Worm (Caenorhabditis elegans) whole organism, early embryonic: ENCODE data around the gene srx-17.

Experiments
- B0310.2 ChIP-seq: sonication (generic microtip); optimal IDR thresholded peaks from 2 replicates; lab custom pipeline; 2016; ENCODE audit warnings: mild to moderate bottlenecking, missing genetic modification characterization, missing compliant biosample characterization
- F13C5.2 ChIP-seq: sonication (generic microtip); optimal IDR thresholded peaks from 2 replicates; lab custom pipeline; 2017; ENCODE audit warnings: mild to moderate bottlenecking, missing genetic modification characterization, inconsistent platforms, missing compliant biosample characterization
- aly-1 ChIP-seq: sonication (generic microtip); optimal IDR thresholded peaks from 2 replicates; lab custom pipeline; 2016; ENCODE audit warnings: missing genetic modification characterization, missing compliant biosample characterization
- ama-1 ChIP-seq: fragments of 150-350 bp; optimal IDR thresholded peaks from 2 replicates; lab custom pipeline; 2014
- ceh-13 ChIP-seq: fragments of 200-800 bp; sonication (Bioruptor generic); optimal IDR thresholded peaks from 2 replicates; lab custom pipeline; 2018; ENCODE audit warnings: mild to moderate bottlenecking, missing genetic modification characterization, missing compliant biosample characterization
- ceh-36 ChIP-seq: sonication (generic microtip); optimal IDR thresholded peaks from 2 replicates; lab custom pipeline; 2016; ENCODE audit warnings: missing genetic modification characterization, inconsistent platforms, missing compliant biosample characterization
- ets-7 ChIP-seq: sonication (generic microtip); optimal IDR thresholded peaks from 2 replicates; lab custom pipeline; 2016; ENCODE audit warnings: missing genotype, missing genetic modification characterization, missing compliant biosample characterization
- flt-1 ChIP-seq: fragments of 200-800 bp; sonication (Bioruptor generic); IDR thresholded peaks from 2 replicates; pipeline ENCODE4 v1.3.6; 2022; ENCODE audit warnings: missing genetic modification characterization, missing compliant biosample characterization
- hmbx-1 ChIP-seq: sonication (generic microtip); optimal IDR thresholded peaks from 2 replicates; lab custom pipeline; 2016; ENCODE audit warnings: mild to moderate bottlenecking, missing genetic modification characterization, missing compliant biosample characterization
- hmg-4 ChIP-seq: fragments of 200-800 bp; sonication (Bioruptor generic); optimal IDR thresholded peaks from 2 replicates; lab custom pipeline; 2018; ENCODE audit warnings: mild to moderate bottlenecking, missing genetic modification characterization, missing compliant biosample characterization
- hnd-1 ChIP-seq: sonication (generic microtip); optimal IDR thresholded peaks from 2 replicates; lab custom pipeline; 2016; ENCODE audit warnings: missing genetic modification characterization, missing compliant biosample characterization
- pes-1 ChIP-seq: fragments of 200-800 bp; sonication (Bioruptor generic); IDR thresholded peaks from 2 replicates; pipeline ENCODE4 v1.3.6; 2022; ENCODE audit warnings: missing genetic modification reagents, missing genetic modification characterization, missing compliant biosample characterization
- scrt-1 ChIP-seq: fragments of 200-800 bp; sonication (Bioruptor generic); IDR thresholded peaks from 2 replicates; pipeline ENCODE4 v1.3.6; 2022; ENCODE audit warnings: missing genetic modification characterization, missing compliant biosample characterization
- sea-1 ChIP-seq: fragments of 200-800 bp; sonication (Bioruptor generic); conservative IDR thresholded peaks from 2 replicates; pipeline ENCODE4 v1.3.6; 2022; ENCODE audit warnings: missing genetic modification characterization, missing compliant biosample characterization
- tbx-11 ChIP-seq: fragments of 200-800 bp; sonication (Bioruptor generic); IDR thresholded peaks from 2 replicates; pipeline ENCODE4 v1.3.6; 2022; ENCODE audit warnings: missing genetic modification characterization, missing compliant biosample characterization
- tbx-37 ChIP-seq: fragments of 200-800 bp; sonication (Bioruptor generic); conservative IDR thresholded peaks from 2 replicates; pipeline ENCODE4 v1.3.6; 2022; ENCODE audit warnings: missing genetic modification reagents, missing genetic modification characterization, missing compliant biosample characterization
- tra-4 ChIP-seq: sonication (generic microtip); optimal IDR thresholded peaks from 2 replicates; lab custom pipeline; 2017; ENCODE audit warnings: missing genetic modification characterization, missing compliant biosample characterization

srx-17 gene

ce11 chrV:13812931-13813330, 28.1 kb upstream of the srx-17 start, which contains the start of gene ceh-24:
ceh-24 (plus strand) TSS chrV:13813231.
- TF ChIP-seq ets-7 (tag; lab: Kevin White, UChicago) = no peak
- no peak for TF ChIP-seq flt-1 (GFP tag; lab: Robert Waterston, UW)
- no peak for TF ChIP-seq scrt-1 (GFP tag; lab: Robert Waterston, UW)
- TF ChIP-seq ceh-36 (tag; lab: Kevin White, UChicago) = no peak
- TF ChIP-seq tbx-37 (GFP tag; lab: Robert Waterston, UW) = no peak
- no peak for TF ChIP-seq pes-1 (GFP tag; lab: Robert Waterston, UW)
- no peak for TF ChIP-seq hnd-1 (tag; lab: Kevin White, UChicago)
- no peak for TF ChIP-seq sea-1 (GFP tag; lab: Robert Waterston, UW)
- no peak for TF ChIP-seq hmg-4 (GFP tag; lab: Kevin White, UChicago)
- no peak for TF ChIP-seq tra-4 (tag; lab: Kevin White, UChicago)
- no peak for TF ChIP-seq F13C5.2
- no peak for TF ChIP-seq hmbx-1 (tag; lab: Kevin White, UChicago)

- no peak for TF ChIP-seq scrt-1 (GFP tag; lab: Robert Waterston, UW)
- TF ChIP-seq tbx-11 (GFP tag; lab: Robert Waterston, UW) = no peak
- no peak for TF ChIP-seq B0310.2 (tag; lab: Kevin White, UChicago)
- no peak for TF ChIP-seq pes-1 (GFP tag; lab: Robert Waterston, UW)
- no peak for TF ChIP-seq F13C5.2
- no peak for TF ChIP-seq flt-1 (GFP tag; lab: Robert Waterston, UW)
- TF ChIP-seq aly-1 (tag; lab: Kevin White, UChicago) = no peak
- TF ChIP-seq ets-7 (tag; lab: Kevin White, UChicago) = no peak
- TF ChIP-seq ama-1 (lab: Kevin White, UChicago) = no peak
- no peak for TF ChIP-seq hnd-1 (tag; lab: Kevin White, UChicago)
- no peak for TF ChIP-seq ceh-36 (tag; lab: Kevin White, UChicago)
- TF ChIP-seq tra-4 (tag; lab: Kevin White, UChicago) = no peak
- no peak for TF ChIP-seq tbx-37 (GFP tag; lab: Robert Waterston, UW)
- TF ChIP-seq sea-1 (GFP tag; lab: Robert Waterston, UW) = no peak
- TF ChIP-seq ceh-13 (GFP tag; lab: Kevin White, UChicago) = no peak
- TF ChIP-seq hmbx-1 (tag; lab: Kevin White, UChicago) = no peak
Measured at ce11 chrV:13816877-13817276, 24.1 kb upstream of the srx-17 start, which contains the start of gene F55B12.2. F55B12.2 (minus strand) TSS chrV:13816977.

- TF ChIP-seq F13C5.2 (peak; percentile 30), flt-1 (GFP tag; lab: Robert Waterston, UW) (no peak)
Measured at ce11 chrV:13818824-13819408, 22.1 kb upstream of the srx-17 start, which contains the start of gene sel-10. sel-10 (plus strand) TSS chrV:13819361.

ce11 chrV:13822752-13823151, 18.3 kb upstream of the srx-17 start, which contains the start of gene hpo-31:
hpo-31 (plus strand) TSS chrV:13823052.
- no peak for TF ChIP-seq F13C5.2
- no peak for TF ChIP-seq aly-1 (tag; lab: Kevin White, UChicago)
- no peak for TF ChIP-seq tbx-11 (GFP tag; lab: Robert Waterston, UW)
- TF ChIP-seq sea-1 (GFP tag; lab: Robert Waterston, UW) = no peak
- TF ChIP-seq ceh-13 (GFP tag; lab: Kevin White, UChicago) = no peak
- TF ChIP-seq tra-4 (tag; lab: Kevin White, UChicago) = no peak
- no peak for TF ChIP-seq flt-1 (GFP tag; lab: Robert Waterston, UW)
- no peak for TF ChIP-seq hnd-1 (tag; lab: Kevin White, UChicago)
- TF ChIP-seq pes-1 (GFP tag; lab: Robert Waterston, UW) = no peak
- TF ChIP-seq hmbx-1 (tag; lab: Kevin White, UChicago) = no peak
- no peak for TF ChIP-seq ceh-36 (tag; lab: Kevin White, UChicago)
- TF ChIP-seq ets-7 (tag; lab: Kevin White, UChicago) = no peak
- TF ChIP-seq scrt-1 (GFP tag; lab: Robert Waterston, UW) = no peak

ce11 chrV:13827920-13828319, 13.1 kb upstream of the srx-17 start, which contains the start of gene nrf-5:
nrf-5 (plus strand) TSS chrV:13828267.
- TF ChIP-seq aly-1 (tag; lab: Kevin White, UChicago) = no peak
- no peak for TF ChIP-seq sea-1 (GFP tag; lab: Robert Waterston, UW)
- TF ChIP-seq ama-1 (lab: Kevin White, UChicago) = no peak
- TF ChIP-seq flt-1 (GFP tag; lab: Robert Waterston, UW) = no peak
- TF ChIP-seq hmbx-1 (tag; lab: Kevin White, UChicago) = no peak
- no peak for TF ChIP-seq scrt-1 (GFP tag; lab: Robert Waterston, UW)
- TF ChIP-seq F13C5.2 = no peak

ce11 chrV:13830813-13831212, 10.2 kb upstream of the srx-17 start, which contains the start of gene str-165:
str-165 (plus strand) TSS chrV:13831113.
- no peak for TF ChIP-seq ama-1 (lab: Kevin White, UChicago)
- TF ChIP-seq aly-1 (tag; lab: Kevin White, UChicago) = no peak
- TF ChIP-seq flt-1 (GFP tag; lab: Robert Waterston, UW) = no peak
- TF ChIP-seq scrt-1 (GFP tag; lab: Robert Waterston, UW) = no peak
- TF ChIP-seq hnd-1 (tag; lab: Kevin White, UChicago) = no peak
- TF ChIP-seq sea-1 (GFP tag; lab: Robert Waterston, UW) = no peak
- TF ChIP-seq tra-4 (tag; lab: Kevin White, UChicago) = no peak
- no peak for TF ChIP-seq B0310.2 (tag; lab: Kevin White, UChicago)
- no peak for TF ChIP-seq hmbx-1 (tag; lab: Kevin White, UChicago)
- TF ChIP-seq tbx-37 (GFP tag; lab: Robert Waterston, UW) = no peak
- TF ChIP-seq ets-7 (tag; lab: Kevin White, UChicago) = no peak
- TF ChIP-seq ceh-36 (tag; lab: Kevin White, UChicago) = no peak

ce11 chrV:13833951-13834350, 7.1 kb upstream of the srx-17 start, which contains the start of gene srx-129:
srx-129 (plus strand) TSS chrV:13834251.
- TF ChIP-seq B0310.2 (tag; lab: Kevin White, UChicago) (no peak), pes-1 (GFP tag; lab: Robert Waterston, UW) (no peak), hmbx-1 (tag; lab: Kevin White, UChicago) (no peak), tbx-11 (GFP tag; lab: Robert Waterston, UW) (no peak), F13C5.2 (no peak), scrt-1 (GFP tag; lab: Robert Waterston, UW) (no peak), tbx-37 (GFP tag; lab: Robert Waterston, UW) (no peak), sea-1 (GFP tag; lab: Robert Waterston, UW) (no peak), ama-1 (lab: Kevin White, UChicago) (no peak), hnd-1 (tag; lab: Kevin White, UChicago) (no peak), ets-7 (tag; lab: Kevin White, UChicago) (no peak), ceh-13 (GFP tag; lab: Kevin White, UChicago) (no peak), ceh-36 (tag; lab: Kevin White, UChicago) (no peak), aly-1 (tag; lab: Kevin White, UChicago) (no peak), flt-1 (GFP tag; lab: Robert Waterston, UW) (no peak), tra-4 (tag; lab: Kevin White, UChicago) (no peak), hmg-4 (GFP tag; lab: Kevin White, UChicago) (no peak)
